Worm (Caenorhabditis elegans) whole organism, late embryonic: ENCODE measurements around the gene K05F1.14.

Experiments used
- C08G9.2 ChIP-seq: sonication (generic microtip); optimal IDR thresholded peaks from 2 replicates; lab custom pipeline; 2016; ENCODE audit warnings: mild to moderate bottlenecking, missing genetic modification characterization, moderate library complexity, missing compliant biosample characterization
- C38D4.7 ChIP-seq: fragments of 200-800 bp; sonication (Bioruptor generic); optimal IDR thresholded peaks from 2 replicates; lab custom pipeline; 2018; ENCODE audit warnings: mild to moderate bottlenecking, missing genetic modification characterization, moderate library complexity, missing compliant biosample characterization
- F13H6.1 ChIP-seq: sonication (generic microtip); optimal IDR thresholded peaks from 2 replicates; lab custom pipeline; 2016; ENCODE audit warnings: missing genetic modification characterization, missing compliant biosample characterization
- K09A11.1 ChIP-seq: sonication (generic microtip); optimal IDR thresholded peaks from 2 replicates; lab custom pipeline; 2017; ENCODE audit warnings: antibody characterized with exemption, mild to moderate bottlenecking, missing genetic modification characterization, missing compliant biosample characterization; ENCODE audit not compliant: insufficient read depth
- Y22D7AL.16 ChIP-seq: sonication (generic microtip); optimal IDR thresholded peaks from 2 replicates; lab custom pipeline; 2016; ENCODE audit warnings: missing genetic modification characterization, missing compliant biosample characterization
- ceh-14 ChIP-seq: sonication (generic microtip); optimal IDR thresholded peaks from 2 replicates; lab custom pipeline; 2016; ENCODE audit warnings: missing genotype, missing genetic modification characterization, missing compliant biosample characterization
- ceh-18 ChIP-seq: sonication (generic microtip); optimal IDR thresholded peaks from 2 replicates; lab custom pipeline; 2016; ENCODE audit warnings: missing genetic modification characterization, missing compliant biosample characterization
- ceh-19 ChIP-seq: fragments of 200-800 bp; sonication (Bioruptor generic); optimal IDR thresholded peaks from 2 replicates; lab custom pipeline; 2018; ENCODE audit warnings: mild to moderate bottlenecking, missing genetic modification characterization, missing compliant biosample characterization
- ceh-2 ChIP-seq: sonication (generic microtip); optimal IDR thresholded peaks from 2 replicates; lab custom pipeline; 2016; ENCODE audit warnings: missing genotype, missing genetic modification characterization, missing compliant biosample characterization
- ceh-22 ChIP-seq: sonication (generic microtip); optimal IDR thresholded peaks from 2 replicates; lab custom pipeline; 2017; ENCODE audit warnings: missing biosample characterization, missing genetic modification characterization
- ceh-24 ChIP-seq: sonication (generic microtip); optimal IDR thresholded peaks from 2 replicates; lab custom pipeline; 2016; ENCODE audit warnings: mild to moderate bottlenecking, missing genetic modification characterization, missing compliant biosample characterization
- ceh-31 ChIP-seq: sonication (generic microtip); optimal IDR thresholded peaks from 2 replicates; lab custom pipeline; 2016; ENCODE audit warnings: missing genetic modification characterization, missing compliant biosample characterization
- ceh-48 ChIP-seq: sonication (generic microtip); optimal IDR thresholded peaks from 2 replicates; lab custom pipeline; 2016; ENCODE audit warnings: missing genetic modification characterization, inconsistent platforms, missing compliant biosample characterization
- ceh-6 ChIP-seq: fragments of 200-800 bp; sonication (Bioruptor generic); optimal IDR thresholded peaks from 2 replicates; lab custom pipeline; 2018; ENCODE audit warnings: mild to moderate bottlenecking, missing genetic modification characterization, missing compliant biosample characterization
- ceh-9 ChIP-seq: sonication (generic microtip); optimal IDR thresholded peaks from 2 replicates; lab custom pipeline; 2016; ENCODE audit warnings: mild to moderate bottlenecking, missing genetic modification characterization, inconsistent platforms, missing compliant biosample characterization
- che-1 ChIP-seq: sonication (generic microtip); optimal IDR thresholded peaks from 2 replicates; lab custom pipeline; 2016; ENCODE audit warnings: mild to moderate bottlenecking, missing genetic modification characterization, missing compliant biosample characterization
- dve-1 ChIP-seq: sonication (generic microtip); optimal IDR thresholded peaks from 2 replicates; lab custom pipeline; 2017; ENCODE audit warnings: antibody characterized with exemption, mild to moderate bottlenecking, missing genetic modification characterization, missing compliant biosample characterization
- elt-2 ChIP-seq: sonication (generic microtip); optimal IDR thresholded peaks from 2 replicates; lab custom pipeline; 2016; ENCODE audit warnings: missing genetic modification reagents, missing genetic modification characterization, missing compliant biosample characterization
- elt-4 ChIP-seq: sonication (generic microtip); optimal IDR thresholded peaks from 2 replicates; lab custom pipeline; 2016; ENCODE audit warnings: missing genetic modification characterization, missing compliant biosample characterization
- ets-4 ChIP-seq: sonication (generic microtip); optimal IDR thresholded peaks from 2 replicates; lab custom pipeline; 2016; ENCODE audit warnings: missing genetic modification characterization, missing compliant biosample characterization
- fax-1 ChIP-seq: sonication (generic microtip); optimal IDR thresholded peaks from 2 replicates; lab custom pipeline; 2016; ENCODE audit warnings: missing genotype, missing genetic modification characterization, missing compliant biosample characterization
- fkh-10 ChIP-seq: fragments of 150-350 bp; optimal IDR thresholded peaks from 2 replicates; lab custom pipeline; 2014; ENCODE audit warnings: missing biosample characterization, missing genetic modification reagents, missing genetic modification characterization
- fkh-6 ChIP-seq: sonication (generic microtip); optimal IDR thresholded peaks from 2 replicates; lab custom pipeline; 2016; ENCODE audit warnings: missing genetic modification characterization, missing compliant biosample characterization
- gmeb-2 ChIP-seq: sonication (generic microtip); optimal IDR thresholded peaks from 2 replicates; lab custom pipeline; 2016; ENCODE audit warnings: missing genetic modification characterization, inconsistent platforms, missing compliant biosample characterization
- hlh-13 ChIP-seq: fragments of 200-800 bp; sonication (Bioruptor generic); optimal IDR thresholded peaks from 2 replicates; lab custom pipeline; 2018; ENCODE audit warnings: mild to moderate bottlenecking, missing genetic modification characterization, missing compliant biosample characterization
- hlh-6 ChIP-seq: sonication (generic microtip); optimal IDR thresholded peaks from 2 replicates; lab custom pipeline; 2016; ENCODE audit warnings: missing genotype, missing genetic modification characterization, missing compliant biosample characterization
- hlh-8 ChIP-seq: sonication (generic microtip); optimal IDR thresholded peaks from 2 replicates; lab custom pipeline; 2016; ENCODE audit warnings: missing genotype, missing genetic modification characterization, missing compliant biosample characterization
- mec-3 ChIP-seq: sonication (generic microtip); optimal IDR thresholded peaks from 2 replicates; lab custom pipeline; 2016; ENCODE audit warnings: borderline replicate concordance, missing genetic modification characterization, missing compliant biosample characterization
- nfya-1 ChIP-seq: sonication (generic microtip); optimal IDR thresholded peaks from 2 replicates; lab custom pipeline; 2017; ENCODE audit warnings: missing genetic modification characterization, mild to moderate bottlenecking, missing compliant biosample characterization, antibody characterized with exemption, moderate library complexity
- nhr-11 ChIP-seq: fragments of 150-350 bp; optimal IDR thresholded peaks from 2 replicates; lab custom pipeline; 2014; ENCODE audit warnings: missing biosample characterization, missing genetic modification characterization
- npax-4 ChIP-seq: sonication (generic microtip); optimal IDR thresholded peaks from 2 replicates; lab custom pipeline; 2016; ENCODE audit warnings: missing genetic modification characterization, missing compliant biosample characterization
- pag-3 ChIP-seq: sonication (generic microtip); optimal IDR thresholded peaks from 2 replicates; lab custom pipeline; 2016; ENCODE audit warnings: missing compliant biosample characterization, missing genetic modification characterization, borderline replicate concordance
- pat-9 ChIP-seq: fragments of 200-800 bp; sonication (Bioruptor generic); optimal IDR thresholded peaks from 2 replicates; lab custom pipeline; 2018; ENCODE audit warnings: mild to moderate bottlenecking, missing genetic modification characterization, moderate library complexity, missing compliant biosample characterization
- pha-2 ChIP-seq: sonication (generic microtip); optimal IDR thresholded peaks from 2 replicates; lab custom pipeline; 2017; ENCODE audit warnings: mild to moderate bottlenecking, missing genetic modification characterization, missing compliant biosample characterization
- pha-4 ChIP-seq: fragments of 150-350 bp; optimal IDR thresholded peaks from 2 replicates; lab custom pipeline; 2018; ENCODE audit warnings: missing biosample characterization, missing genetic modification reagents, missing genetic modification characterization
- pqm-1 ChIP-seq: sonication (generic microtip); optimal IDR thresholded peaks from 2 replicates; lab custom pipeline; 2016; ENCODE audit warnings: missing genetic modification characterization, missing compliant biosample characterization
- pros-1 ChIP-seq: fragments of 150-350 bp; optimal IDR thresholded peaks from 2 replicates; lab custom pipeline; 2014; ENCODE audit warnings: missing biosample characterization, missing genetic modification reagents, missing genetic modification characterization
- rnt-1 ChIP-seq: sonication (generic microtip); optimal IDR thresholded peaks from 2 replicates; lab custom pipeline; 2016; ENCODE audit warnings: missing genetic modification characterization, missing compliant biosample characterization
- tbx-2 ChIP-seq: sonication (generic microtip); optimal IDR thresholded peaks from 2 replicates; lab custom pipeline; 2016; ENCODE audit warnings: missing genetic modification characterization, missing compliant biosample characterization
- unc-3 ChIP-seq, 2 experiments: fragments of 200-800 bp in 1 of 2; sonication (Bioruptor generic) in 1 of 2; sonication (generic microtip) in 1 of 2; conservative IDR thresholded peaks in 1 of 2; optimal IDR thresholded peaks in 1 of 2; 2 replicates each; pipeline versions ENCODE4 v1.3.6 to Lab custom; 2016 to 2022; ENCODE audit warnings: missing compliant biosample characterization in 2 of 2, missing genetic modification characterization in 2 of 2, missing genetic modification reagents in 1 of 2
- unc-42 ChIP-seq: sonication (generic microtip); optimal IDR thresholded peaks from 2 replicates; lab custom pipeline; 2016; ENCODE audit warnings: missing genotype, missing genetic modification characterization, missing compliant biosample characterization
- unc-55 ChIP-seq: sonication (generic microtip); optimal IDR thresholded peaks from 2 replicates; lab custom pipeline; 2017; ENCODE audit warnings: missing biosample characterization, missing genetic modification reagents, missing genetic modification characterization

The K05F1.14 gene

ce11 chrII:5781935-5782921 lies 10.2 kb downstream of the K05F1.14 start, which contains the start of gene K05F1.6 (continued):
- TF ChIP-seq ceh-48 (peak; percentile 31), elt-4 (tag; lab: Kevin White, UChicago) (no peak), hlh-13 (GFP tag; lab: Kevin White, UChicago) (peak; percentile 39), ceh-18 (tag; lab: Kevin White, UChicago) (peak; percentile 45), fkh-6 (tag; lab: Kevin White, UChicago) (no peak), ceh-9 (tag; lab: Kevin White, UChicago) (peak; percentile 61), nhr-11 (no peak), unc-3 (GFP tag; conservative IDR thresholded peaks at IDR 0.05; lab: Robert Waterston, UW) (no peak; the same call in 1 of the 2 replicates), unc-3 (tag; optimal IDR thresholded peaks at IDR 0.05; lab: Kevin White, UChicago) (peak; percentile 9), ceh-19 (GFP tag; lab: Kevin White, UChicago) (peak; percentile 73), elt-2 (peak; percentile 90), pag-3 (tag; lab: Kevin White, UChicago) (peak; percentile 24), npax-4 (peak; percentile 27), ceh-14 (tag; lab: Kevin White, UChicago) (peak; percentile 57), pat-9 (tag; lab: Kevin White, UChicago) (peak; percentile 42), hlh-6 (tag; lab: Kevin White, UChicago) (peak; percentile 68), F13H6.1 (tag; lab: Kevin White, UChicago) (peak; percentile 5), unc-55 (peak; percentile 12), fax-1 (tag; lab: Kevin White, UChicago) (no peak), che-1 (peak; percentile 63), ceh-24 (tag; lab: Kevin White, UChicago) (peak; percentile 17), mec-3 (no peak), K09A11.1 (tag; lab: Kevin White, UChicago) (no peak), gmeb-2 (tag; lab: Kevin White, UChicago) (peak; percentile 55), nfya-1 (tag; lab: Kevin White, UChicago) (peak; percentile 40), Y22D7AL.16 (tag; lab: Kevin White, UChicago) (peak; percentile 53), ceh-6 (GFP tag; lab: Kevin White, UChicago) (peak; percentile 44), pros-1 (tag; lab: Kevin White, UChicago) (no peak), dve-1 (tag; lab: Kevin White, UChicago) (peak; percentile 73), rnt-1 (no peak), pqm-1 (peak; percentile 44), pha-2 (tag; lab: Kevin White, UChicago) (peak; percentile 48), hlh-8 (no peak), ceh-2 (tag; lab: Kevin White, UChicago) (peak; percentile 34), C08G9.2 (tag; lab: Kevin White, UChicago) (peak; percentile 54), ceh-22 (tag; lab: Kevin White, UChicago) (no peak), C38D4.7 (GFP tag; lab: Kevin White, UChicago) (peak; percentile 67), pha-4 (no peak), fkh-10 (no peak), ceh-31 (tag; lab: Kevin White, UChicago) (peak; percentile 44)
- TF ChIP-seq, all 69 proteins: peak for 43

ce11 chrII:5779866-5780265 lies 12.5 kb downstream of the K05F1.14 start:
- TF ChIP-seq ceh-31 (tag; lab: Kevin White, UChicago) (peak; percentile 26), ceh-48 (peak; percentile 21), ceh-14 (tag; lab: Kevin White, UChicago) (peak; percentile 2), ets-4 (no peak), elt-2 (no peak), unc-42 (tag; lab: Kevin White, UChicago) (peak; percentile 67), ceh-18 (tag; lab: Kevin White, UChicago) (peak; percentile 46), tbx-2 (peak; percentile 11), unc-55 (peak; percentile 42), nfya-1 (tag; lab: Kevin White, UChicago) (peak; percentile 33)
